Worm (Caenorhabditis elegans) whole organism, late embryonic: ENCODE results near the gene dgk-1.

Source experiments
- ceh-18 ChIP-seq: sonication (generic microtip); optimal IDR thresholded peaks from 2 replicates; lab custom pipeline; 2016; ENCODE audit warnings: missing genetic modification characterization, missing compliant biosample characterization
- ceh-24 ChIP-seq: sonication (generic microtip); optimal IDR thresholded peaks from 2 replicates; lab custom pipeline; 2016; ENCODE audit warnings: mild to moderate bottlenecking, missing genetic modification characterization, missing compliant biosample characterization
- ceh-34 ChIP-seq: sonication (generic microtip); optimal IDR thresholded peaks from 2 replicates; lab custom pipeline; 2016; ENCODE audit warnings: mild to moderate bottlenecking, missing genetic modification characterization, missing compliant biosample characterization
- ceh-6 ChIP-seq: fragments of 200-800 bp; sonication (Bioruptor generic); optimal IDR thresholded peaks from 2 replicates; lab custom pipeline; 2018; ENCODE audit warnings: mild to moderate bottlenecking, missing genetic modification characterization, missing compliant biosample characterization
- che-1 ChIP-seq: sonication (generic microtip); optimal IDR thresholded peaks from 2 replicates; lab custom pipeline; 2016; ENCODE audit warnings: mild to moderate bottlenecking, missing genetic modification characterization, missing compliant biosample characterization
- dmd-4 ChIP-seq: sonication (generic microtip); optimal IDR thresholded peaks from 2 replicates; lab custom pipeline; 2016; ENCODE audit warnings: borderline replicate concordance, missing genetic modification characterization, missing compliant biosample characterization
- dve-1 ChIP-seq: sonication (generic microtip); optimal IDR thresholded peaks from 2 replicates; lab custom pipeline; 2017; ENCODE audit warnings: antibody characterized with exemption, mild to moderate bottlenecking, missing genetic modification characterization, missing compliant biosample characterization
- elt-2 ChIP-seq: sonication (generic microtip); optimal IDR thresholded peaks from 2 replicates; lab custom pipeline; 2016; ENCODE audit warnings: missing genetic modification reagents, missing genetic modification characterization, missing compliant biosample characterization
- ets-4 ChIP-seq: sonication (generic microtip); optimal IDR thresholded peaks from 2 replicates; lab custom pipeline; 2016; ENCODE audit warnings: missing genetic modification characterization, missing compliant biosample characterization
- eyg-1 ChIP-seq: sonication (generic microtip); optimal IDR thresholded peaks from 2 replicates; lab custom pipeline; 2016; ENCODE audit warnings: missing genotype, missing genetic modification characterization, missing compliant biosample characterization
- gmeb-2 ChIP-seq: sonication (generic microtip); optimal IDR thresholded peaks from 2 replicates; lab custom pipeline; 2016; ENCODE audit warnings: missing genetic modification characterization, inconsistent platforms, missing compliant biosample characterization
- hlh-6 ChIP-seq: sonication (generic microtip); optimal IDR thresholded peaks from 2 replicates; lab custom pipeline; 2016; ENCODE audit warnings: missing genotype, missing genetic modification characterization, missing compliant biosample characterization
- nhr-232 ChIP-seq: sonication (generic microtip); optimal IDR thresholded peaks from 2 replicates; lab custom pipeline; 2016; ENCODE audit warnings: missing genetic modification characterization, missing compliant biosample characterization
- npax-4 ChIP-seq: sonication (generic microtip); optimal IDR thresholded peaks from 2 replicates; lab custom pipeline; 2016; ENCODE audit warnings: missing genetic modification characterization, missing compliant biosample characterization
- pha-2 ChIP-seq: sonication (generic microtip); optimal IDR thresholded peaks from 2 replicates; lab custom pipeline; 2017; ENCODE audit warnings: mild to moderate bottlenecking, missing genetic modification characterization, missing compliant biosample characterization
- pha-4 ChIP-seq: fragments of 150-350 bp; optimal IDR thresholded peaks from 2 replicates; lab custom pipeline; 2018; ENCODE audit warnings: missing biosample characterization, missing genetic modification reagents, missing genetic modification characterization
- sox-4 ChIP-seq: sonication (generic microtip); optimal IDR thresholded peaks from 2 replicates; lab custom pipeline; 2017; ENCODE audit warnings: mild to moderate bottlenecking, missing genetic modification characterization, inconsistent platforms, missing compliant biosample characterization
- syd-9 ChIP-seq: sonication (generic microtip); optimal IDR thresholded peaks from 2 replicates; lab custom pipeline; 2016; ENCODE audit warnings: mild to moderate bottlenecking, missing genetic modification characterization, moderate library complexity, missing compliant biosample characterization
- ttx-3 ChIP-seq: sonication (generic microtip); optimal IDR thresholded peaks from 2 replicates; lab custom pipeline; 2016; ENCODE audit warnings: missing genetic modification reagents, missing genetic modification characterization, missing compliant biosample characterization
- unc-3 ChIP-seq, 2 experiments: fragments of 200-800 bp in 1 of 2; sonication (Bioruptor generic) in 1 of 2; sonication (generic microtip) in 1 of 2; conservative IDR thresholded peaks in 1 of 2; optimal IDR thresholded peaks in 1 of 2; 2 replicates each; pipeline versions ENCODE4 v1.3.6 to Lab custom; 2016 to 2022; ENCODE audit warnings: missing compliant biosample characterization in 2 of 2, missing genetic modification characterization in 2 of 2, missing genetic modification reagents in 1 of 2
- unc-55 ChIP-seq: sonication (generic microtip); optimal IDR thresholded peaks from 2 replicates; lab custom pipeline; 2017; ENCODE audit warnings: missing biosample characterization, missing genetic modification reagents, missing genetic modification characterization
- ztf-16 ChIP-seq: sonication (generic microtip); optimal IDR thresholded peaks from 2 replicates; lab custom pipeline; 2017; ENCODE audit warnings: missing genetic modification characterization, missing compliant biosample characterization

Gene dgk-1

ce11 chrX:945669-946068 lies 45.6 kb downstream of the dgk-1 start:
- TF ChIP-seq syd-9 (tag; lab: Kevin White, UChicago) (no peak), npax-4 (tag; lab: Kevin White, UChicago) (no peak), eyg-1 (no peak), pha-4 (no peak), elt-2 (tag; lab: Kevin White, UChicago) (no peak), unc-3 (GFP tag; conservative IDR thresholded peaks at IDR 0.05; lab: Robert Waterston, UW) (no peak), unc-3 (tag; optimal IDR thresholded peaks at IDR 0.05; lab: Kevin White, UChicago) (no peak), sox-4 (tag; lab: Kevin White, UChicago) (no peak), dmd-4 (tag; lab: Kevin White, UChicago) (no peak), hlh-6 (tag; lab: Kevin White, UChicago) (no peak), dve-1 (tag; lab: Kevin White, UChicago) (no peak), ets-4 (tag; lab: Kevin White, UChicago) (no peak), ztf-16 (tag; lab: Kevin White, UChicago) (no peak), nhr-232 (tag; lab: Kevin White, UChicago) (no peak), ceh-24 (tag; lab: Kevin White, UChicago) (no peak), pha-2 (tag; lab: Kevin White, UChicago) (no peak), gmeb-2 (tag; lab: Kevin White, UChicago) (no peak), ceh-6 (GFP tag; lab: Kevin White, UChicago) (no peak)

ce11 chrX:938269-938883 lies 52.9 kb downstream of the dgk-1 start, which contains the start of gene F53H8.3:
TSS of gene F53H8.3 (plus strand) at chrX:938543.
- TF ChIP-seq ttx-3 (tag; lab: Kevin White, UChicago), result no peak
- no peak for TF ChIP-seq ceh-18 (tag; lab: Kevin White, UChicago)
- TF ChIP-seq elt-2 (tag; lab: Kevin White, UChicago), result peak; percentile 94

- no peak for TF ChIP-seq ceh-34 (tag; lab: Kevin White, UChicago)
- no peak for TF ChIP-seq che-1 (tag; lab: Kevin White, UChicago)
- no peak for TF ChIP-seq unc-55 (GFP tag; lab: Kevin White, UChicago)
Measured at ce11 chrX:936013-936412, 55.2 kb downstream of the dgk-1 start.
